Worm (Caenorhabditis elegans): ENCODE data around the gene M02B7.2.

ce11 chrIV:3825388-3825787 lies 22.0 kb downstream of the M02B7.2 start:
- no peak for TF ChIP-seq mdl-1 (tag; optimal IDR thresholded peaks at IDR 0.05)
- no peak for TF ChIP-seq fos-1 (tag; optimal IDR thresholded peaks at IDR 0.05)
- no peak for TF ChIP-seq lin-13 (GFP tag; optimal IDR thresholded peaks at IDR 0.05)
- TF ChIP-seq skn-1 (tag; optimal IDR thresholded peaks at IDR 0.05), result no peak
- TF ChIP-seq R02D3.7 (tag; optimal IDR thresholded peaks at IDR 0.05), result no peak
- TF ChIP-seq ceh-16 (tag; optimal IDR thresholded peaks at IDR 0.05), result no peak
- no peak for TF ChIP-seq blmp-1 (tag; optimal IDR thresholded peaks at IDR 0.05; ENCODE audit: insufficient read depth)
- no peak for TF ChIP-seq alr-1 (tag; optimal IDR thresholded peaks at IDR 0.05)
- TF ChIP-seq ama-1 (optimal IDR thresholded peaks at IDR 0.05), result no peak
- no peak for TF ChIP-seq nhr-11 (tag; optimal IDR thresholded peaks at IDR 0.05)
